Worm (Caenorhabditis elegans): ENCODE results near the gene clec-263.
A peak's percentile ranks its signal among the peaks of the same experiment; 100 is the strongest.

The clec-263 gene

DNA sequence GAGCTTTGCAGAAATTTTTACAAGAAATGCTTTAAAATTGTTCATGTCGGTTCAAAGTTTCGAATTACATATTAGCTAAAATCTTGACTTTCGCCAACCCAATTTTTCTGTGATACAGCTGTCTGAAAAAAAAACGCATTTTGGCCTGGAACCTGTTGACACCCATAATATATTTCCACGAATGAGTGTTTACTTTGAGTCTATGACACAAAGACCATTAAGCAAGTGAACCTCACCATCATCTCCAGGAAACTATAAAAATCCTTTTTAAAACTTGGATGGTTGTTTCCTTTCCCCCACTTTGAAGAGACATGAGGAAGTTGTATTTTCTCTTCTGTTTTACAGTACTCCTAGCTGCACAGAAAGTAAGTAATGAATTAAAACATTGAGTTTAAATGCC is at the start of gene clec-263:
clec-263 (plus strand) TSS at position 301 of the 400 bp plus-strand sequence.
- TF ChIP-seq elt-3 (tag; optimal IDR thresholded peaks at IDR 0.05), result no peak
- no peak for TF ChIP-seq M03D4.4 (tag; optimal IDR thresholded peaks at IDR 0.05)
- no peak for TF ChIP-seq nhr-12 (tag; optimal IDR thresholded peaks at IDR 0.05)
- TF ChIP-seq unc-62 (GFP tag; optimal IDR thresholded peaks at IDR 0.05), result no peak
- TF ChIP-seq zip-8 (tag; optimal IDR thresholded peaks at IDR 0.05), result no peak
- no peak for TF ChIP-seq sem-2 (GFP tag; optimal IDR thresholded peaks at IDR 0.05)
- TF ChIP-seq lin-32 (GFP tag; optimal IDR thresholded peaks at IDR 0.05), result no peak
- no peak for TF ChIP-seq hlh-1 (tag; optimal IDR thresholded peaks at IDR 0.05)
- TF ChIP-seq nhr-237 (tag; optimal IDR thresholded peaks at IDR 0.05), result no peak
- no peak for TF ChIP-seq drap-1 (GFP tag; optimal IDR thresholded peaks at IDR 0.05)
- TF ChIP-seq unc-39 (tag; optimal IDR thresholded peaks at IDR 0.05), result no peak
- TF ChIP-seq ceh-83 (GFP tag; optimal IDR thresholded peaks at IDR 0.05), result no peak
- TF ChIP-seq ces-1 (GFP tag; optimal IDR thresholded peaks at IDR 0.05), result no peak
- no peak for TF ChIP-seq blmp-1 (tag; optimal IDR thresholded peaks at IDR 0.05)
- no peak for TF ChIP-seq nhr-28 (tag; optimal IDR thresholded peaks at IDR 0.05)

DNA sequence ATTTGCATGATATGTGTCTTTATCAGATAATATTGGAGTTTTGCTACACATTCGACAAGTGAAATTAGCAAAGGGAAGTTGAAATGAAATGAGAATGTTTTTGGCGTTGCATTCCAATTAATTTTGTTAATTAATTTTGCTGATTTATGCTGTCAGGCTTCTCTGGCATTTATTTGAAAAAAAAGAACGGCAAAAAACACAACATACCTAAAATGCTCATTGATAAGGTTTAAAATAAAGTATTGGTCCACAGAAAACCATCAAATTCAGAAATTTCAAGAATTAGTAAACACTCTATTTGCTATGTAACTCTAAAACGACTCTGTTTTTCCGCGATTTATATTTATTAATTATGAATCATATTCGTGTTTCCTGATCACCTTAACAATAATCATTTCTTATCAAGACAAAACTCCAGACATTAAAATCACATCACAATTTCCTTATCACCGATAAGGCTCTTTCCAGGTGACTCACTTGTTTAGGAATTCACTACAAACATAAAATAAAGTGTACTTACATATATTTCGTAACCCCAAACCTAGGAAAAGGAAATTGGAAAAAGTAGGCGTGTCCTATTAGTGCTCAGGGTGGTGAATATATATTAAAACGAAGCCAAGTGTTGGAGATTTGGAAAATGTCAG is 48.5 kb upstream of the clec-263 start, which contains the start of the genes srh-166 and Y38H6C.24:
srh-166 (minus strand) TSS at position 51 of the 644 bp plus-strand sequence.
Y38H6C.24 (plus strand) TSS at position 620 of the 644 bp plus-strand sequence.
- TF ChIP-seq sem-2 (GFP tag; optimal IDR thresholded peaks at IDR 0.05), result no peak
- TF ChIP-seq unc-62 (GFP tag; optimal IDR thresholded peaks at IDR 0.05), result no peak
- TF ChIP-seq lin-13 (tag; optimal IDR thresholded peaks at IDR 0.05), result no peak
- no peak for TF ChIP-seq unc-39 (tag; optimal IDR thresholded peaks at IDR 0.05)
- no peak for TF ChIP-seq cnd-1 (tag; optimal IDR thresholded peaks at IDR 0.05)
- TF ChIP-seq mab-5 (tag; optimal IDR thresholded peaks at IDR 0.05), result no peak
- TF ChIP-seq tbx-8 (GFP tag; optimal IDR thresholded peaks at IDR 0.05), result no peak
- TF ChIP-seq mep-1 (tag; optimal IDR thresholded peaks at IDR 0.05), result no peak
- TF ChIP-seq elt-3 (tag; optimal IDR thresholded peaks at IDR 0.05), result no peak
- no peak for TF ChIP-seq sptf-1 (tag; optimal IDR thresholded peaks at IDR 0.05)
- TF ChIP-seq nhr-76 (tag; optimal IDR thresholded peaks at IDR 0.05), result no peak
- no peak for TF ChIP-seq lin-32 (GFP tag; optimal IDR thresholded peaks at IDR 0.05)
- TF ChIP-seq unc-120 (tag; optimal IDR thresholded peaks at IDR 0.05; ENCODE audit: poor library complexity, severe bottlenecking), result no peak
- no peak for TF ChIP-seq ceh-39 (tag; optimal IDR thresholded peaks at IDR 0.05)
- TF ChIP-seq nhr-237 (tag; optimal IDR thresholded peaks at IDR 0.05), result no peak
- no peak for TF ChIP-seq blmp-1 (tag; optimal IDR thresholded peaks at IDR 0.05)
- TF ChIP-seq ces-1 (GFP tag; optimal IDR thresholded peaks at IDR 0.05), result no peak
- no peak for TF ChIP-seq ztf-11 (tag; optimal IDR thresholded peaks at IDR 0.05)
- no peak for TF ChIP-seq ham-2 (GFP tag; optimal IDR thresholded peaks at IDR 0.05)
- no peak for TF ChIP-seq snpc-4 (tag; optimal IDR thresholded peaks at IDR 0.05)

DNA sequence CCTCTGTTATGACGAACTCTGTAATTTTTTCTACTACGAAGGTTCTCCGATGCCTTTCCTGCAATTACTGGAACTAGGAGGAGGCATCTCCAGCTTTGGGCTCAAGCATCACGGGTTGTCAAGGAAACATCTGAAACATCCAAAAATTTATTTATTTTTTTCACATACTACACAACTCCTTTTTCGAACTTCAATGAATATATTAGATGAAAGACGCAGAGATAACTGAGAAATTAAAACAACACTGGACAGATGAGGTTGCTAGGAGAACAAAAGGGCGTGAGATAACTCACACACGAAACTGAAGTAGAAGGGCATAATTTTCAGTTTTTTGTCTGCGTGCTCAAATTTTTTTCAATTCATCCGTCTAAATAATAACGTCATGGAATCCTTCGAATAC is 46.9 kb upstream of the clec-263 start, which contains the start of gene Y38H6C.13:
Y38H6C.13 (plus strand) TSS at position 301 of the 400 bp plus-strand sequence.
- TF ChIP-seq nhr-12 (tag; optimal IDR thresholded peaks at IDR 0.05) (no peak), mep-1 (tag; optimal IDR thresholded peaks at IDR 0.05) (no peak), ces-1 (GFP tag; optimal IDR thresholded peaks at IDR 0.05) (no peak), lsy-2 (tag; optimal IDR thresholded peaks at IDR 0.05) (no peak), sem-2 (GFP tag; optimal IDR thresholded peaks at IDR 0.05) (no peak), unc-62 (GFP tag; optimal IDR thresholded peaks at IDR 0.05) (no peak), nhr-28 (tag; optimal IDR thresholded peaks at IDR 0.05) (no peak), nhr-237 (tag; optimal IDR thresholded peaks at IDR 0.05) (no peak)

ce11 chrV:20534072-20534471 is 40.3 kb upstream of the clec-263 start, which contains the start of gene famh-161:
Gene famh-161, minus strand, starts transcription at chrV:20534172.
- TF ChIP-seq ces-1 (GFP tag; optimal IDR thresholded peaks at IDR 0.05), result peak; percentile 15
- TF ChIP-seq ceh-43 (GFP tag; optimal IDR thresholded peaks at IDR 0.05), result no peak
- no peak for TF ChIP-seq nhr-2 (tag; optimal IDR thresholded peaks at IDR 0.05)
- no peak for TF ChIP-seq pha-4 (tag; optimal IDR thresholded peaks at IDR 0.05)
- no peak for TF ChIP-seq bed-3 (GFP tag; optimal IDR thresholded peaks at IDR 0.05)
- TF ChIP-seq lsy-2 (tag; optimal IDR thresholded peaks at IDR 0.05), result no peak
- TF ChIP-seq mab-5 (tag; optimal IDR thresholded peaks at IDR 0.05), result no peak
- no peak for TF ChIP-seq zip-8 (tag; optimal IDR thresholded peaks at IDR 0.05)

DNA sequence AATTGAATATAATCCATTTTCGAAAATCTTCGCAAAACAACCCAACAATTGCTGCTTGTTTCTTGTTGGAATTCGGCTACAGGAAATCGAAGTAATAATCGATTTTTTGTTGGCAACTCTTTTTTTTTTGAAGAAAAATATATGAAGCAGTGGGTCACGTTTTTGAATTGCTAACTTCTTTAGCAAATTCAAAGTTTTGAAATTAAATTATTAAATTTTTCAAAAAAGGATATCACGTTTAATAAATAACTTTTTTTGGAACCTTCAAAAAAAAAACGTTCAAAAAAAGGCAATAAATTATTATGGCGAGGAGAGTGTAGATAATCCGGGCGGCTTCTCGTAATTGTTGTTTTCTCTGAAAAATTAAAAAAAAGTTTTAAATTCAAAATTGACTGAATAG is 38.2 kb upstream of the clec-263 start, which contains the start of gene Y38H6C.15:
Y38H6C.15 (minus strand) TSS at position 101 of the 400 bp plus-strand sequence.
- TF ChIP-seq snpc-4 (tag; optimal IDR thresholded peaks at IDR 0.05) (no peak), ceh-83 (GFP tag; optimal IDR thresholded peaks at IDR 0.05) (no peak)
